Worm (Caenorhabditis elegans) whole organism, L1 larva: ENCODE data around the gene clec-123.
"Not testable (repeated sequence)": the region's sequence is repeated elsewhere in the genome, so short reads cannot be mapped to it uniquely, and the experiment has no call there.

Experiments
- C04F5.9 ChIP-seq: sonication (generic microtip); optimal IDR thresholded peaks from 2 replicates; lab custom pipeline; 2016; ENCODE audit warnings: missing genetic modification characterization, missing compliant biosample characterization
- C16A3.4 ChIP-seq: fragments of 150-350 bp; optimal IDR thresholded peaks from 2 replicates; lab custom pipeline; 2014; ENCODE audit warnings: missing biosample characterization, missing genetic modification characterization
- F16B12.6 ChIP-seq: fragments of 150-350 bp; optimal IDR thresholded peaks from 2 replicates; lab custom pipeline; 2014; ENCODE audit warnings: missing biosample characterization, missing genetic modification characterization
- aha-1 ChIP-seq: fragments of 150-350 bp; optimal IDR thresholded peaks from 2 replicates; lab custom pipeline; 2014; ENCODE audit warnings: missing biosample characterization, missing genetic modification characterization
- aly-2 ChIP-seq: fragments of 150-350 bp; optimal IDR thresholded peaks from 2 replicates; lab custom pipeline; 2014; ENCODE audit warnings: missing biosample characterization, missing genetic modification characterization
- blmp-1 ChIP-seq: fragments of 150-350 bp; optimal IDR thresholded peaks from 2 replicates; lab custom pipeline; 2014; ENCODE audit warnings: missing biosample characterization, missing genetic modification characterization
- ceh-63 ChIP-seq: fragments of 200-800 bp; sonication (Bioruptor generic); optimal IDR thresholded peaks from 2 replicates; lab custom pipeline; 2018; ENCODE audit warnings: mild to moderate bottlenecking, missing genetic modification characterization, missing compliant biosample characterization
- efl-1 ChIP-seq, 4 experiments: fragments of 150-350 bp; optimal IDR thresholded peaks in 3 of 4; peaks in 1 of 4; 1 replicate in 1 of 4; 2 replicates in 3 of 4; lab custom pipeline; 2014; ENCODE audit warnings: missing biosample characterization in 2 of 4, missing genetic modification characterization in 2 of 4, missing genetic modification reagents in 2 of 4
- efl-3 ChIP-seq: fragments of 200-800 bp; sonication (Bioruptor generic); optimal IDR thresholded peaks from 2 replicates; lab custom pipeline; 2018; ENCODE audit warnings: mild to moderate bottlenecking, missing genetic modification characterization, missing compliant biosample characterization
- egl-27 ChIP-seq, 2 experiments: fragments of 150-350 bp in 1 of 2; sonication (generic microtip); optimal IDR thresholded peaks; 3 replicates each; lab custom pipeline; 2017 to 2018; ENCODE audit warnings: missing biosample characterization in 2 of 2, missing genetic modification characterization in 2 of 2, missing genetic modification reagents in 2 of 2
- hlh-17 ChIP-seq: fragments of 200-800 bp; sonication (Bioruptor generic); optimal IDR thresholded peaks from 2 replicates; lab custom pipeline; 2018; ENCODE audit warnings: missing genetic modification characterization, mild to moderate bottlenecking, missing compliant biosample characterization, moderate library complexity, borderline replicate concordance
- lin-13 ChIP-seq: fragments of 150-350 bp; optimal IDR thresholded peaks from 2 replicates; lab custom pipeline; 2014; ENCODE audit warnings: missing biosample characterization, missing genetic modification reagents, missing genetic modification characterization
- lsy-2 ChIP-seq, 2 experiments: fragments of 150-350 bp; optimal IDR thresholded peaks; 2 replicates each; lab custom pipeline; 2014; ENCODE audit warnings: missing biosample characterization in 2 of 2, missing genetic modification characterization in 2 of 2
- mab-9 ChIP-seq: fragments of 200-800 bp; sonication (Bioruptor generic); IDR thresholded peaks from 2 replicates; pipeline ENCODE4 v1.3.6; 2022; ENCODE audit warnings: missing genetic modification reagents, missing genetic modification characterization, missing compliant biosample characterization
- mep-1 ChIP-seq: fragments of 150-350 bp; optimal IDR thresholded peaks from 2 replicates; lab custom pipeline; 2014; ENCODE audit warnings: missing biosample characterization, missing genetic modification characterization
- nhr-11 ChIP-seq: fragments of 150-350 bp; optimal IDR thresholded peaks from 2 replicates; lab custom pipeline; 2014; ENCODE audit warnings: missing biosample characterization, missing genetic modification characterization
- nhr-71 ChIP-seq: sonication (generic microtip); optimal IDR thresholded peaks from 2 replicates; lab custom pipeline; 2016; ENCODE audit warnings: mild to moderate bottlenecking, missing genetic modification characterization, moderate library complexity, missing compliant biosample characterization
- nhr-77 ChIP-seq: fragments of 150-350 bp; optimal IDR thresholded peaks from 2 replicates; lab custom pipeline; 2014; ENCODE audit warnings: missing biosample characterization, missing genetic modification characterization
- nhr-84 ChIP-seq: sonication (generic microtip); optimal IDR thresholded peaks from 2 replicates; lab custom pipeline; 2017; ENCODE audit warnings: missing biosample characterization, missing genetic modification characterization
- nhr-85 ChIP-seq: sonication (generic microtip); peaks from one replicate; lab custom pipeline; 2016; ENCODE audit warnings: missing genetic modification characterization, inconsistent platforms, missing compliant biosample characterization
- nhr-90 ChIP-seq: sonication (generic microtip); optimal IDR thresholded peaks from 2 replicates; lab custom pipeline; 2016; ENCODE audit warnings: mild to moderate bottlenecking, missing genetic modification characterization, missing compliant biosample characterization; ENCODE audit not compliant: poor library complexity
- snu-23 ChIP-seq: sonication (generic microtip); optimal IDR thresholded peaks from 2 replicates; lab custom pipeline; 2016; ENCODE audit warnings: missing genetic modification characterization, missing compliant biosample characterization
- sox-4 ChIP-seq: sonication (generic microtip); optimal IDR thresholded peaks from 2 replicates; lab custom pipeline; 2016; ENCODE audit warnings: missing genetic modification characterization, missing compliant biosample characterization
- swsn-7 ChIP-seq: sonication (generic microtip); optimal IDR thresholded peaks from 2 replicates; lab custom pipeline; 2016; ENCODE audit warnings: missing genetic modification characterization, missing compliant biosample characterization
- unc-130 ChIP-seq: fragments of 150-350 bp; optimal IDR thresholded peaks from 2 replicates; lab custom pipeline; 2017; ENCODE audit warnings: missing biosample characterization, missing genetic modification characterization, inconsistent platforms
- unc-30 ChIP-seq: sonication (generic microtip); optimal IDR thresholded peaks from 2 replicates; lab custom pipeline; 2017; ENCODE audit warnings: missing biosample characterization, missing genetic modification characterization
- unc-62 ChIP-seq: fragments of 150-350 bp; optimal IDR thresholded peaks from 2 replicates; lab custom pipeline; 2014; ENCODE audit warnings: missing biosample characterization, missing genetic modification reagents, missing genetic modification characterization
- unc-86 ChIP-seq: sonication (generic microtip); optimal IDR thresholded peaks from 2 replicates; lab custom pipeline; 2016; ENCODE audit warnings: missing genetic modification characterization, missing compliant biosample characterization
- unc-98 ChIP-seq: fragments of 200-800 bp; sonication (Bioruptor generic); IDR thresholded peaks from 2 replicates; pipeline ENCODE4 v1.3.6; 2022; ENCODE audit warnings: missing genetic modification characterization, missing compliant biosample characterization
- zag-1 ChIP-seq: fragments of 150-350 bp; optimal IDR thresholded peaks from 2 replicates; lab custom pipeline; 2014; ENCODE audit warnings: missing biosample characterization, missing genetic modification characterization
- ztf-11 ChIP-seq, 2 experiments: sonication (generic microtip); optimal IDR thresholded peaks; 2 replicates each; lab custom pipeline; 2016 to 2017; ENCODE audit warnings: missing genetic modification characterization in 2 of 2, missing biosample characterization in 1 of 2, missing compliant biosample characterization in 1 of 2

Gene clec-123

DNA sequence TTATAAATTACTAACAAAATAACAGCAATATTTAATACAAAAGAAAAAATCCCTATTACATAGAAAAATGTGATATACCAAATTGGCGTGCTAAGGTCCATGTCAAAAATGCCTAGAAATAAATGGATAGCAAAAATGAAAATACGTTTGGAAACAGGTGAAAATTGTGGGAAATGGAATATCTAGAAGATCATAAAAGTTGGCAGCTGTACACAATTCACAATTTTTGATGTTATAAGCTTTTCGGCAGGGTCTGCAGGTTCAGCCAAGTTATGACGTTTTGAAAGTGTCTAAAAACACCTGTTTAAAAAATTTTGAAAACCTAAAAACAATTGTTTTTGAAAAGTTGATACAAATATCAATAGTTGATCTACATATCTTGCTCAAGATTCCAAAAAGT lies 28.8 kb downstream of the clec-123 start, which contains the start of gene sri-42:
Gene sri-42, minus strand, starts transcription at position 101 of the 400 bp plus-strand sequence.
- not testable (repeated sequence) for TF ChIP-seq swsn-7 (tag; lab: Kevin White, UChicago); C04F5.9; ceh-63 (GFP tag; lab: Kevin White, UChicago)
- TF ChIP-seq, all 84 proteins: peak for 0; not testable (repeated sequence) for 84

DNA sequence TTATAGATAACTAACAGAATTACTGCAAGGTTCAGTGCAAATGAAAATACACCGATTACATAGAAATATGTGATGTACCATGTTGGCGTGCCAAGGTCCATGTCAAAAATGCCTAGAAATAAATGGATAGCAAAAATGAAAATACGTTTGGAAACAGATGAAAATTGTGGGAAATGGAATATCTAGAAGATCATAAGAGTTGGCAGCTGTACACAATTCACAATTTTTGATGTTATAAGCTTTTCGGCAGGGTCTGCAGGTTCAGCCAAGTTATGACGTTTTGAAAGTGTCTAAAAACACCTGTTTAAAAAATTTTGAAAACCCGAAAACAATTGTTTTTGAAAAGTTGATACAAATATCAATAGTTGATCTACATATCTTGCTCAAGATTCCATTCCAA lies 30.5 kb downstream of the clec-123 start, which contains the start of gene sri-43:
Gene sri-43, minus strand, starts transcription at position 101 of the 400 bp plus-strand sequence.
- TF ChIP-seq mab-9 (GFP tag; lab: Robert Waterston, UW); nhr-84; nhr-90: not testable (repeated sequence)

DNA sequence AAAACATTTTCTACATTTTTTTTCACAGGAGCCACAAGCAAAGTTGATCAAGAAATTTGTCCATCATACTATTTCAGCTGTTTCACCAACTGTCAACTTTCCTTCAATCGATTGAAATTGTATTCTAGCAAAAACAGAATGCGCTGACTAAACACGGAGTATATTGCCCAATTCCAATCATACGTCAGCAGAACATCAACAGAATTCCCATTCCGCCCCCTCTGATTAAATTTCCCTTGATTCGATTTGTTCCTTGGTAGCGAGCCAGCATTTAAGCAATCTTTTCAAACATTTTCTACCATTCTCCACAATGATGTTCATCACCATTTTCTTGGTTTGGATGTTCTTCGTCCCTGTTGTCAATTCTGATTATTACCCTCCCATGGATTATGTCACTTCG lies 31.8 kb downstream of the clec-123 start, which contains the start of gene T10D4.15:
Gene T10D4.15, plus strand, starts transcription at position 301 of the 400 bp plus-strand sequence.
- TF ChIP-seq nhr-85 (no peak), unc-30 (tag; lab: Kevin White, UChicago) (no peak), efl-1 (optimal IDR thresholded peaks at IDR 0.05; lab: Kevin White, UChicago) (no peak), efl-1 (GFP tag; optimal IDR thresholded peaks at IDR 0.05 in 1 of 2; lab: Kevin White, UChicago) (no peak), unc-98 (GFP tag; lab: Robert Waterston, UW) (no peak), efl-3 (GFP tag; lab: Kevin White, UChicago) (no peak), lsy-2 (tag; optimal IDR thresholded peaks at IDR 0.05; lab: Kevin White, UChicago) (no peak)

DNA sequence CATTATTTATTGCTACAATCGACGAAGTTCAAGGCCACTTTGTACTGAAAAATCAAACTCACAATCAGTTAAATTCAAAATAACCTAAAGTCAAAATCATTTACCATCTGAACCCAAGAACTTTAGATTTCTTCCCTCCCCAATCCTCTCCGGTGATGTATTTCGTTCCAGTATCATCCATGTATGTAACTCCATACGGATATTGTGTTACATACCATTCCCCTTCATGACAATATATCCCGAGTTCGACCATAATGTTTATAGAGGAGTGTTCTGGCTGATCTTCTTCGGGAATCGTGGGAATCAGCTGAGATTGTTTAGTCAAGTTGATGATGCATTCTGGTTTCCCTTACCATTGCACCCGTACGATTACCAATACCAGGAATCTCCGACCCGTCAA lies 34.4 kb downstream of the clec-123 start:
- no peak for TF ChIP-seq mep-1 (tag; lab: Kevin White, UChicago)
- TF ChIP-seq ztf-11 (tag; optimal IDR thresholded peaks at IDR 0.05; lab: Kevin White, UChicago): no peak
- TF ChIP-seq unc-62 (GFP tag; lab: Kevin White, UChicago): no peak
- TF ChIP-seq nhr-11 (tag; lab: Kevin White, UChicago): no peak
- TF ChIP-seq mab-9 (GFP tag; lab: Robert Waterston, UW): no peak
- no peak for TF ChIP-seq nhr-71 (tag; lab: Kevin White, UChicago)
- TF ChIP-seq egl-27 (tag; optimal IDR thresholded peaks at IDR 0.05; lab: Kevin White, UChicago): no peak
- no peak for TF ChIP-seq C16A3.4
- no peak for TF ChIP-seq lin-13 (GFP tag; lab: Kevin White, UChicago)
- no peak for TF ChIP-seq unc-130 (tag; lab: Kevin White, UChicago)
- TF ChIP-seq blmp-1 (tag; lab: Kevin White, UChicago): no peak
- no peak for TF ChIP-seq snu-23 (GFP tag; lab: Kevin White, UChicago)
- no peak for TF ChIP-seq sox-4 (tag; lab: Kevin White, UChicago)
- TF ChIP-seq unc-30 (tag; lab: Kevin White, UChicago): no peak

- no peak for TF ChIP-seq unc-98 (GFP tag; lab: Robert Waterston, UW)
- no peak for TF ChIP-seq zag-1 (tag; lab: Kevin White, UChicago)
- no peak for TF ChIP-seq hlh-17 (GFP tag; lab: Kevin White, UChicago)
- no peak for TF ChIP-seq unc-130 (tag; lab: Kevin White, UChicago)
- TF ChIP-seq F16B12.6: no peak
- TF ChIP-seq unc-86: no peak
- TF ChIP-seq swsn-7 (tag; lab: Kevin White, UChicago): no peak
- TF ChIP-seq egl-27 (tag; optimal IDR thresholded peaks at IDR 0.05; lab: Kevin White, UChicago): no peak
- no peak for TF ChIP-seq aha-1
- TF ChIP-seq nhr-77 (tag; lab: Kevin White, UChicago): no peak
- no peak for TF ChIP-seq aly-2
These were observed 35.6 kb downstream of the clec-123 start, which contains the start of the genes T10D4.11 and T10D4.1 for ce11 chrII:3149521-3150190. Gene T10D4.11 (minus strand): TSS chrII:3149621. Gene T10D4.1 (plus strand): TSS chrII:3150140.
